Fruit fly (Drosophila melanogaster) whole organism, embryonic: ENCODE data around the gene Brms1.
A peak's percentile ranks its signal among the peaks of the same experiment; 100 is the strongest.

Experiments
- ATbp ChIP-seq: fragments of 200-800 bp; sonication (Bioruptor generic); optimal IDR thresholded peaks from 2 replicates; lab custom pipeline; 2017; ENCODE audit warnings: missing biosample characterization, mild to moderate bottlenecking, missing genetic modification characterization, missing genetic modification reagents
- CG10209 ChIP-seq: fragments of 200-800 bp; sonication (Bioruptor generic); optimal IDR thresholded peaks from 3 replicates; lab custom pipeline; 2017; ENCODE audit warnings: missing biosample characterization, mild to moderate bottlenecking, missing genetic modification characterization, missing genetic modification reagents
- CG12299 ChIP-seq: fragments of 200-800 bp; sonication (Bioruptor generic); optimal IDR thresholded peaks from 2 replicates; lab custom pipeline; 2018; ENCODE audit warnings: missing biosample characterization, mild to moderate bottlenecking, missing genetic modification characterization
- CG12942 ChIP-seq: fragments of 200-800 bp; sonication (Bioruptor generic); optimal IDR thresholded peaks from 3 replicates; lab custom pipeline; 2016; ENCODE audit warnings: missing biosample characterization, missing genetic modification characterization
- CG13424 ChIP-seq: fragments of 200-800 bp; sonication (Bioruptor generic); optimal IDR thresholded peaks from 2 replicates; lab custom pipeline; 2019; ENCODE audit warnings: missing biosample characterization, mild to moderate bottlenecking, missing genetic modification characterization, moderate library complexity
- CG13775 ChIP-seq: fragments of 200-800 bp; sonication (Bioruptor generic); optimal IDR thresholded peaks from 3 replicates; lab custom pipeline; 2017; ENCODE audit warnings: missing biosample characterization, mild to moderate bottlenecking, missing genetic modification characterization
- CG16779 ChIP-seq: fragments of 200-800 bp; sonication (Bioruptor generic); IDR thresholded peaks from 2 replicates; pipeline ENCODE4 v1.3.6; 2022; ENCODE audit warnings: missing biosample characterization, missing genetic modification characterization
- CG17328 ChIP-seq: fragments of 200-800 bp; sonication (Bioruptor generic); IDR thresholded peaks from 2 replicates; pipeline ENCODE4 v1.3.6; 2022; ENCODE audit warnings: missing biosample characterization, missing genetic modification characterization
- CG18262 ChIP-seq: fragments of 200-800 bp; optimal IDR thresholded peaks from 3 replicates; lab custom pipeline; 2019; ENCODE audit warnings: missing biosample characterization, mild to moderate bottlenecking, missing genetic modification characterization, moderate library complexity
- CG2120 ChIP-seq: fragments of 200-800 bp; sonication (Bioruptor generic); optimal IDR thresholded peaks from 3 replicates; lab custom pipeline; 2016; ENCODE audit warnings: missing biosample characterization, missing genetic modification characterization
- CG31224 ChIP-seq: fragments of 200-800 bp; sonication (Bioruptor generic); IDR thresholded peaks from 2 replicates; pipeline ENCODE4 v1.3.6; 2022; ENCODE audit warnings: missing biosample characterization, missing genetic modification characterization
- CG3407 ChIP-seq: fragments of 200-800 bp; sonication (Bioruptor generic); optimal IDR thresholded peaks from 2 replicates; lab custom pipeline; 2018; ENCODE audit warnings: missing biosample characterization, mild to moderate bottlenecking, missing genetic modification characterization
- CG34224 ChIP-seq: fragments of 200-800 bp; sonication (Bioruptor generic); IDR thresholded peaks from 3 replicates; pipeline ENCODE4 v1.3.6; 2022; ENCODE audit warnings: missing biosample characterization, missing genetic modification characterization; ENCODE audit not compliant: partially characterized antibody
- CG4820 ChIP-seq: fragments of 200-800 bp; sonication (Bioruptor generic); optimal IDR thresholded peaks from 3 replicates; lab custom pipeline; 2016; ENCODE audit warnings: missing biosample characterization, missing genetic modification characterization
- CG7556 ChIP-seq: fragments of 200-800 bp; sonication (Bioruptor generic); optimal IDR thresholded peaks from 2 replicates; lab custom pipeline; 2017; ENCODE audit warnings: missing biosample characterization, mild to moderate bottlenecking, missing genetic modification characterization
- CG7839 ChIP-seq: fragments of 200-800 bp; sonication (Bioruptor generic); optimal IDR thresholded peaks from 3 replicates; lab custom pipeline; 2018; ENCODE audit warnings: missing biosample characterization, mild to moderate bottlenecking, missing genetic modification characterization, moderate library complexity
- CG8359 ChIP-seq: fragments of 200-800 bp; sonication (Bioruptor generic); optimal IDR thresholded peaks from 2 replicates; lab custom pipeline; 2017; ENCODE audit warnings: missing biosample characterization, mild to moderate bottlenecking, missing genetic modification characterization, borderline replicate concordance
- CG8388 ChIP-seq: fragments of 200-800 bp; sonication (Bioruptor generic); optimal IDR thresholded peaks from 2 replicates; lab custom pipeline; 2019; ENCODE audit warnings: missing biosample characterization, mild to moderate bottlenecking, missing genetic modification characterization, moderate library complexity
- D ChIP-seq, 2 experiments: fragments of 200-800 bp in 1 of 2; fragments of >200 bp in 1 of 2; sonication (Bioruptor generic) in 1 of 2; optimal IDR thresholded peaks; 2 replicates in 1 of 2; 3 replicates in 1 of 2; lab custom pipeline; 2017; ENCODE audit warnings: mild to moderate bottlenecking in 1 of 2, missing biosample characterization in 1 of 2, missing genetic modification characterization in 1 of 2, missing genetic modification reagents in 1 of 2
- E2f1 ChIP-seq: fragments of 200-800 bp; sonication (Bioruptor generic); IDR thresholded peaks from 2 replicates; pipeline ENCODE4 v1.3.6; 2022; ENCODE audit warnings: missing biosample characterization, missing genetic modification characterization
- Gsc ChIP-seq: fragments of 200-800 bp; sonication (Bioruptor generic); IDR thresholded peaks from 2 replicates; pipeline ENCODE4 v1.3.6; 2022; ENCODE audit warnings: missing biosample characterization, missing genetic modification characterization
- Gug ChIP-seq: fragments of 200-800 bp; sonication (Bioruptor generic); IDR thresholded peaks from 4 replicates; pipeline ENCODE4 v1.3.6; 2022; ENCODE audit warnings: missing biosample characterization, missing genetic modification characterization
- H15 ChIP-seq: fragments of 200-800 bp; sonication (Bioruptor generic); IDR thresholded peaks from 3 replicates; pipeline ENCODE4 v1.3.6; 2022; ENCODE audit warnings: missing biosample characterization, missing genetic modification characterization
- Mad ChIP-seq: fragments of 200-800 bp; sonication (Bioruptor generic); optimal IDR thresholded peaks from 2 replicates; lab custom pipeline; 2016; ENCODE audit warnings: missing biosample characterization, missing genetic modification characterization
- PHDP ChIP-seq: fragments of 200-800 bp; sonication (Bioruptor generic); optimal IDR thresholded peaks from 3 replicates; lab custom pipeline; 2018; ENCODE audit warnings: missing biosample characterization, mild to moderate bottlenecking, missing genetic modification characterization, moderate library complexity
- Ptx1 ChIP-seq: fragments of 200-800 bp; sonication (Bioruptor generic); IDR thresholded peaks from 2 replicates; pipeline ENCODE4 v1.3.6; 2022; ENCODE audit warnings: missing biosample characterization, missing genetic modification characterization
- YL-1 ChIP-seq: fragments of 200-800 bp; sonication (Bioruptor generic); optimal IDR thresholded peaks from 3 replicates; lab custom pipeline; 2017; ENCODE audit warnings: missing biosample characterization, mild to moderate bottlenecking, missing genetic modification characterization
- amos ChIP-seq: fragments of 200-800 bp; sonication (Bioruptor generic); IDR thresholded peaks from 2 replicates; pipeline ENCODE4 v1.3.6; 2022; ENCODE audit warnings: missing biosample characterization, missing genetic modification characterization; ENCODE audit not compliant: partially characterized antibody
- az2 ChIP-seq: fragments of 200-800 bp; sonication (Bioruptor generic); optimal IDR thresholded peaks from 3 replicates; lab custom pipeline; 2016; ENCODE audit warnings: missing biosample characterization, missing genetic modification characterization
- chinmo ChIP-seq: fragments of 200-800 bp; sonication (Bioruptor generic); IDR thresholded peaks from 4 replicates; pipeline ENCODE4 v1.3.6; 2022; ENCODE audit warnings: missing biosample characterization, missing genetic modification characterization; ENCODE audit not compliant: partially characterized antibody
- chm ChIP-seq: fragments of 200-800 bp; sonication (Bioruptor generic); IDR thresholded peaks from 2 replicates; pipeline ENCODE4 v1.3.6; 2022; ENCODE audit warnings: missing biosample characterization, missing genetic modification characterization
- croc ChIP-seq: fragments of 200-800 bp; sonication (Bioruptor generic); conservative IDR thresholded peaks from 3 replicates; pipeline ENCODE4 v1.3.6; 2022; ENCODE audit warnings: missing biosample characterization, missing genetic modification characterization
- ewg ChIP-seq: fragments of 200-800 bp; sonication (Bioruptor generic); optimal IDR thresholded peaks from 3 replicates; lab custom pipeline; 2017; ENCODE audit warnings: mild to moderate bottlenecking, missing biosample characterization, missing genetic modification reagents, missing genetic modification characterization
- eyg ChIP-seq: fragments of 200-800 bp; sonication (Bioruptor generic); optimal IDR thresholded peaks from 3 replicates; lab custom pipeline; 2016; ENCODE audit warnings: missing biosample characterization, missing genetic modification characterization
- gro ChIP-seq: fragments of 200-800 bp; sonication (Bioruptor generic); optimal IDR thresholded peaks from 2 replicates; lab custom pipeline; 2016; ENCODE audit warnings: missing biosample characterization, missing genetic modification characterization
- insv ChIP-seq, 2 experiments: fragments of 200-800 bp; sonication (Bioruptor generic); optimal IDR thresholded peaks; 3 replicates each; lab custom pipeline; 2016 to 2018; ENCODE audit warnings: missing biosample characterization in 2 of 2, missing genetic modification characterization in 2 of 2
- jing ChIP-seq: fragments of 200-800 bp; sonication (Bioruptor generic); optimal IDR thresholded peaks from 2 replicates; lab custom pipeline; 2018; ENCODE audit warnings: missing biosample characterization, mild to moderate bottlenecking, missing genetic modification characterization
- lab ChIP-seq: fragments of 200-800 bp; sonication (Bioruptor generic); optimal IDR thresholded peaks from 3 replicates; lab custom pipeline; 2017; ENCODE audit warnings: missing biosample characterization, missing genetic modification characterization, mild to moderate bottlenecking, moderate library complexity, missing genetic modification reagents
- lbe ChIP-seq: fragments of 200-800 bp; sonication (Bioruptor generic); optimal IDR thresholded peaks from 2 replicates; lab custom pipeline; 2016; ENCODE audit warnings: missing biosample characterization, mild to moderate bottlenecking, missing genetic modification characterization
- oc ChIP-seq: fragments of 200-800 bp; sonication (Bioruptor generic); optimal IDR thresholded peaks from 2 replicates; lab custom pipeline; 2018; ENCODE audit warnings: missing biosample characterization, mild to moderate bottlenecking, missing genetic modification characterization, moderate library complexity
- onecut ChIP-seq: fragments of 200-800 bp; sonication (Bioruptor generic); IDR thresholded peaks from 2 replicates; pipeline ENCODE4 v1.3.6; 2022; ENCODE audit warnings: missing biosample characterization, missing genetic modification characterization
- otp ChIP-seq: fragments of 200-800 bp; sonication (Bioruptor generic); IDR thresholded peaks from 3 replicates; pipeline ENCODE4, ENCODE4 v1.3.6; 2022; ENCODE audit warnings: missing biosample characterization, missing genetic modification characterization
- pb ChIP-seq: fragments of 200-800 bp; sonication (Bioruptor generic); optimal IDR thresholded peaks from 3 replicates; lab custom pipeline; 2016; ENCODE audit warnings: missing biosample characterization, missing genetic modification characterization
- phol ChIP-seq: fragments of 200-800 bp; sonication (Bioruptor generic); optimal IDR thresholded peaks from 3 replicates; lab custom pipeline; 2018; ENCODE audit warnings: missing biosample characterization, mild to moderate bottlenecking, missing genetic modification characterization, moderate library complexity
- pita ChIP-seq: fragments of 200-800 bp; sonication (Bioruptor generic); optimal IDR thresholded peaks from 2 replicates; lab custom pipeline; 2017; ENCODE audit warnings: missing biosample characterization, mild to moderate bottlenecking, missing genetic modification characterization
- ssp ChIP-seq: fragments of 200-800 bp; sonication (Bioruptor generic); IDR thresholded peaks from 2 replicates; pipeline ENCODE4 v1.3.6; 2022; ENCODE audit warnings: missing biosample characterization, missing genetic modification characterization
- tgo ChIP-seq: fragments of 200-800 bp; sonication (Bioruptor generic); IDR thresholded peaks from 3 replicates; pipeline ENCODE4 v1.3.6; 2022; ENCODE audit warnings: missing biosample characterization, missing genetic modification characterization
- tna ChIP-seq: fragments of 200-800 bp; sonication (Bioruptor generic); IDR thresholded peaks from 2 replicates; pipeline ENCODE4 v1.3.6; 2022; ENCODE audit warnings: missing biosample characterization, missing genetic modification characterization; ENCODE audit not compliant: partially characterized antibody

Gene Brms1

DNA sequence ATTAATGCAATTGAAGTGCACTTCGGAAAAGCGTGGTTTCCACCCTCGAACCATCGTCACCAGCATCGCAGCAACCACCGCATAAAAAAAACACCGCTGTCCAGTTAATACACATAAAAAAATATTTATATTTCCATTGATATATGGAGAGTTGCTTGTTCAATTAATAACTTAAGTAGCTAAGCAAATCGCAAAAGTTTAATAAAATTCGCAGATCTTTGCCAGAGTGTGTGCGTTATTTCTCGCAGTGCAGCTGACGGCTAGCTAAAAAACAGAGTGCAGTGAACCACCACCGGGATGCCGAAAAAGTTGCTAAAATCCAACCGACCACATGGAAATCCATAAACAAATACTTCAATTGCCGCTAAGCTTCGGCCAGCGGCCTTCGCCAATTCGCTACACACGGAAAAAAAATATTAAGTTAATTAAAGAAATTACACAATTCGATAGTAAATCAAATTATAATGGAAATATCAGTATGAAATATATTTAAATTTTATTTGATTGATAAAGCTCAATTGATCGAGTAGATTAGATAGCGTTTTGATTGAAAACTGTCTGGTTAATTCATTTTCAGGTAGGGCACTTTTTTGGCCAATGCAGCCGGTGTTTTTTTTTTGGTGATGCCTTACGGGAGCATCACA lies 14.0 kb upstream of the Brms1 start (continued):
- TF ChIP-seq chm (GFP tag; lab: Robert Waterston, UW) (peak; percentile 48; the same call in 1 of the 2 replicates), CG16779 (no peak), CG12942 (GFP tag; lab: Kevin White, UChicago) (no peak), lab (GFP tag; lab: Kevin White, UChicago) (peak; percentile 50), lbe (no peak), az2 (GFP tag; lab: Kevin White, UChicago) (peak; percentile 23), Gsc (GFP tag; lab: Robert Waterston, UW) (no peak), ATbp (GFP tag; lab: Kevin White, UChicago) (peak; percentile 36), ewg (GFP tag; lab: Kevin White, UChicago) (peak; percentile 25), pita (GFP tag; lab: Kevin White, UChicago) (no peak), CG7839 (tag; lab: Kevin White, UChicago) (peak; percentile 46), CG8388 (GFP tag; lab: Kevin White, UChicago) (peak; percentile 30), gro (GFP tag; lab: Kevin White, UChicago) (no peak), chinmo (GFP tag; lab: Robert Waterston, UW) (no peak), phol (peak; percentile 55), tgo (GFP tag; lab: Robert Waterston, UW) (0 out of 3 replicates have a peak, but pooled peaks have one; percentile 27), oc (peak; percentile 2), eyg (GFP tag; lab: Kevin White, UChicago) (no peak), insv (GFP tag; optimal IDR thresholded peaks at IDR 0.05; lab: Kevin White, UChicago) (no peak), CG13424 (tag; lab: Kevin White, UChicago) (peak; percentile 3), CG3407 (GFP tag; lab: Kevin White, UChicago) (peak; percentile 22), Gug (no peak), CG31224 (GFP tag; lab: Robert Waterston, UW) (no peak), pb (GFP tag; lab: Kevin White, UChicago) (no peak), H15 (GFP tag; lab: Robert Waterston, UW) (0 out of 3 replicates have a peak, but pooled peaks have one; percentile 7), croc (peak; percentile 21; the same call in 1 of the 3 replicates), CG4820 (GFP tag; lab: Kevin White, UChicago) (peak; percentile 16), onecut (peak; percentile 30; the same call in 1 of the 2 replicates), D (optimal IDR thresholded peaks at IDR 0.05; lab: Kevin White, UChicago) (no peak), D (GFP tag; optimal IDR thresholded peaks at IDR 0.05; lab: Kevin White, UChicago) (peak; percentile 33), otp (GFP tag; lab: Robert Waterston, UW) (peak; percentile 36; the same call in 1 of the 3 replicates), tna (no peak), CG7556 (GFP tag; lab: Kevin White, UChicago) (peak; percentile 37), YL-1 (GFP tag; lab: Kevin White, UChicago) (no peak), CG17328 (GFP tag; lab: Robert Waterston, UW) (peak; percentile 40), CG10209 (GFP tag; lab: Kevin White, UChicago) (peak; percentile 19), CG18262 (tag; lab: Kevin White, UChicago) (peak; percentile 52), CG13775 (GFP tag; lab: Kevin White, UChicago) (peak; percentile 39), E2f1 (GFP tag; lab: Robert Waterston, UW) (no peak), Mad (GFP tag; lab: Kevin White, UChicago) (no peak), Ptx1 (0 out of 2 replicates have a peak, but pooled peaks have one; percentile 28), CG34224 (GFP tag; lab: Robert Waterston, UW) (no peak), jing (GFP tag; lab: Kevin White, UChicago) (no peak), CG2120 (peak; percentile 13), CG8359 (GFP tag; lab: Kevin White, UChicago) (no peak), amos (no peak), ssp (no peak), PHDP (tag; lab: Kevin White, UChicago) (peak; percentile 21), CG12299 (tag; lab: Kevin White, UChicago) (no peak)
